Fruit fly (Drosophila melanogaster): ENCODE results near the gene Nnf1b.

Gene Nnf1b

DNA sequence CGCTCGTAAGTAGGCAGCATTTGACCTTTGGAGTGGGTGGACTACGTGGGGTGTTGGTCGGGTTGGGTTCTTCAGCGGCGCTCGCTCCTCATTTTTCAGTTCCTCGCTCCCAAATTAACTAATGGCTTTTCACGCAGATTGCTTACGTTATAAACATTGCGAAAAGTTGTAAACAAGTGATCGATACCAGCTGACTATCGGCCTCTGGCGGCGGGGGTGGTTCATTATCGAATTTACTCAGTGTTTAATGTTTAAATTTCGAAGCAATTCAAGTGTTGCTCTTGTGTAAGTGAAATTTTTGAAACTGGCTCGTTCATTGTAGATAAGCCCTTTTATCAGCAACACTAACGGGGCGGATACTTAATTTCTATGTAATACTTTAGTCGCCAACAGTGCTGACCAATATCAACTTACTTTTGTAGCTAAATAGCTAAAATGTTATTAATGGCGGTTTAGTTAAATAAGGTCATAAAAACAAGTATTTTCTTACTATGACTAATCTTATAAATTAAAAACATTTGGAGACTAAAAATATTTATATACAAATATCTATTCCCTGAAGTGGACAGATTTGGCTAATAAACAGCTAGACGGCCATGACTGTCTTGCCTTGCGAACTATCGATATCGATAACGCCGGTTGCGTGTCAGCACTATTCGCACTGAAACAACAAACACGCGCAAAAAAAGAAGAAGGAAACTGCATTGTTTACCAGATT, 9.1 kb downstream of the Nnf1b start, which contains the start of the genes PGAP2 and Clp (continued):
- TF ChIP-seq jigr1 (GFP tag; IDR thresholded peaks at IDR 0.05) = no peak
- no peak for TF ChIP-seq sima (GFP tag; optimal IDR thresholded peaks at IDR 0.05)
- no peak for TF ChIP-seq luna (GFP tag; optimal IDR thresholded peaks at IDR 0.05)
- no peak for TF ChIP-seq inv (GFP tag; IDR thresholded peaks at IDR 0.05; ENCODE audit: partially characterized antibody)
- TF ChIP-seq gcm2 (GFP tag; optimal IDR thresholded peaks at IDR 0.05) = no peak
- TF ChIP-seq NK7.1 (GFP tag; optimal IDR thresholded peaks at IDR 0.05) = peak; percentile 6
- TF ChIP-seq ken (GFP tag; IDR thresholded peaks at IDR 0.05) = peak; percentile 75
- peak; percentile 20 for TF ChIP-seq CG13624 (GFP tag; optimal IDR thresholded peaks at IDR 0.05)
- no peak for TF ChIP-seq Mes4 (GFP tag; optimal IDR thresholded peaks at IDR 0.05)
- no peak for TF ChIP-seq Myb (GFP tag; optimal IDR thresholded peaks at IDR 0.05)
- TF ChIP-seq CG7357 (GFP tag; IDR thresholded peaks at IDR 0.05) = peak; percentile 59; the same call in 1 of the 3 replicates
- TF ChIP-seq Abd-B (GFP tag; optimal IDR thresholded peaks at IDR 0.05) = peak; percentile 79
- TF ChIP-seq lbe (GFP tag; optimal IDR thresholded peaks at IDR 0.05) = peak; percentile 41
- peak; percentile 98 for TF ChIP-seq CG9437 (GFP tag; optimal IDR thresholded peaks at IDR 0.05)
- TF ChIP-seq Atf3 (GFP tag; optimal IDR thresholded peaks at IDR 0.05) = no peak
- no peak for TF ChIP-seq Sox100B (GFP tag; optimal IDR thresholded peaks at IDR 0.05)
- peak; percentile 21 for TF ChIP-seq CG12744 (GFP tag; optimal IDR thresholded peaks at IDR 0.05)
- no peak for TF ChIP-seq Dip3 (GFP tag; optimal IDR thresholded peaks at IDR 0.05)
- TF ChIP-seq ATbp (GFP tag; optimal IDR thresholded peaks at IDR 0.05) = peak; percentile 6
- TF ChIP-seq jing (GFP tag; optimal IDR thresholded peaks at IDR 0.05) = no peak
- peak; percentile 42 for TF ChIP-seq stwl (tag; optimal IDR thresholded peaks at IDR 0.05)
- peak; percentile 75 for TF ChIP-seq CG11085 (GFP tag; IDR thresholded peaks at IDR 0.05)
- TF ChIP-seq ham (GFP tag; IDR thresholded peaks at IDR 0.05) = no peak
- TF ChIP-seq ac (GFP tag; optimal IDR thresholded peaks at IDR 0.05) = no peak
- TF ChIP-seq CG9932 (GFP tag; IDR thresholded peaks at IDR 0.05) = peak; percentile 85
- TF ChIP-seq psq (GFP tag; optimal IDR thresholded peaks at IDR 0.05) = no peak
- peak; percentile 89 for TF ChIP-seq Ptx1 (GFP tag; IDR thresholded peaks at IDR 0.05)
- peak; percentile 61 for TF ChIP-seq wor (GFP tag; IDR thresholded peaks at IDR 0.05)
- TF ChIP-seq CG12155 (GFP tag; optimal IDR thresholded peaks at IDR 0.05) = peak; percentile 73
- TF ChIP-seq chinmo (GFP tag; IDR thresholded peaks at IDR 0.05; ENCODE audit: partially characterized antibody) = no peak
- TF ChIP-seq Hsf (GFP tag; optimal IDR thresholded peaks at IDR 0.05) = peak; percentile 72
- TF ChIP-seq odd (GFP tag; optimal IDR thresholded peaks at IDR 0.05) = no peak
- TF ChIP-seq CG30431 (GFP tag; optimal IDR thresholded peaks at IDR 0.05) = peak; percentile 19
- peak; percentile 44; the same call in 1 of the 2 replicates for TF ChIP-seq dimm (GFP tag; IDR thresholded peaks at IDR 0.05)
- peak; percentile 31 for TF ChIP-seq Antp (GFP tag; optimal IDR thresholded peaks at IDR 0.05)
- TF ChIP-seq Hmr (GFP tag; optimal IDR thresholded peaks at IDR 0.05) = peak; percentile 64
- peak; percentile 62; the same call in 1 of the 2 replicates for TF ChIP-seq ap (GFP tag; IDR thresholded peaks at IDR 0.05)
- peak; percentile 13 for TF ChIP-seq emc (GFP tag; optimal IDR thresholded peaks at IDR 0.05)
- no peak for TF ChIP-seq CG6813 (GFP tag; optimal IDR thresholded peaks at IDR 0.05)
- TF ChIP-seq ind (GFP tag; optimal IDR thresholded peaks at IDR 0.05) = peak; percentile 79
- TF ChIP-seq cwo (GFP tag; optimal IDR thresholded peaks at IDR 0.05) = peak; percentile 38
- peak; percentile 65 for TF ChIP-seq CG4730 (GFP tag; IDR thresholded peaks at IDR 0.05)
- TF ChIP-seq B-H2 (GFP tag; optimal IDR thresholded peaks at IDR 0.05) = peak; percentile 23
- peak; percentile 22 for TF ChIP-seq mirr (GFP tag; optimal IDR thresholded peaks at IDR 0.05)
- TF ChIP-seq CG10209 (GFP tag; optimal IDR thresholded peaks at IDR 0.05) = peak; percentile 66
- peak; percentile 79 for TF ChIP-seq CG18262 (tag; optimal IDR thresholded peaks at IDR 0.05)
- peak; percentile 25 for TF ChIP-seq jumu (GFP tag; optimal IDR thresholded peaks at IDR 0.05)
- TF ChIP-seq sr (GFP tag; IDR thresholded peaks at IDR 0.05) = no peak
- TF ChIP-seq HmgZ (tag; optimal IDR thresholded peaks at IDR 0.05) = peak; percentile 80
- peak; percentile 67; the same call in 1 of the 2 replicates for TF ChIP-seq Scr (GFP tag; IDR thresholded peaks at IDR 0.05; ENCODE audit: partially characterized antibody)

All from whole organism, embryonic.